Worm (Caenorhabditis elegans): ENCODE measurements around the gene pqn-68.

The pqn-68 gene

DNA sequence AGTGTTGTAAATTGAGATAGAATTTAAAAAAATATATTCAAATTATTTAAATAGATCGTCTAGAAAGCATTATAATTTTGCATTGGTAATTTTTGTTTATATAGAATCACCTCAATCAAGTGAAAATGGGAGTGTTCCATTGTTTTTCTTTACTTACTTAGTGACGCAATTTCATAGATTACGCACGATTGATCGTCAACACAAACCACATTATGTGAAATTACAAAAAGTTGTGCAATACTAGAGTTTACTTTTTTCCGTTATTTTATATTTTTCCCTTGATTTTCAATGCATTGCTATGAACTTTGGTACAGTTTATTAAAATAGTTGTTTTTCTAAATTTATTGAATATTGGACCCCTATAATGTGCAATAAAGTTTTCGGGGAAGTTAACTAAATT, 13.0 kb upstream of the pqn-68 start, which contains the start of gene T16G1.5:
Gene T16G1.5 (minus strand): TSS at position 119 of the 400 bp plus-strand sequence.
- TF ChIP-seq ceh-18 (tag; optimal IDR thresholded peaks at IDR 0.05) (no peak), tbx-2 (tag; optimal IDR thresholded peaks at IDR 0.05) (no peak), pha-4 (tag; optimal IDR thresholded peaks at IDR 0.05) (no peak), rnt-1 (tag; optimal IDR thresholded peaks at IDR 0.05) (no peak), dve-1 (tag; optimal IDR thresholded peaks at IDR 0.05) (no peak), nhr-11 (tag; optimal IDR thresholded peaks at IDR 0.05) (no peak), ceh-45 (GFP tag; IDR thresholded peaks at IDR 0.05) (no peak), unc-55 (GFP tag; optimal IDR thresholded peaks at IDR 0.05) (no peak), C38D4.7 (GFP tag; optimal IDR thresholded peaks at IDR 0.05) (no peak), unc-86 (tag; optimal IDR thresholded peaks at IDR 0.05) (no peak), sdc-2 (tag; optimal IDR thresholded peaks at IDR 0.05) (no peak), ceh-19 (GFP tag; optimal IDR thresholded peaks at IDR 0.05) (no peak)

DNA sequence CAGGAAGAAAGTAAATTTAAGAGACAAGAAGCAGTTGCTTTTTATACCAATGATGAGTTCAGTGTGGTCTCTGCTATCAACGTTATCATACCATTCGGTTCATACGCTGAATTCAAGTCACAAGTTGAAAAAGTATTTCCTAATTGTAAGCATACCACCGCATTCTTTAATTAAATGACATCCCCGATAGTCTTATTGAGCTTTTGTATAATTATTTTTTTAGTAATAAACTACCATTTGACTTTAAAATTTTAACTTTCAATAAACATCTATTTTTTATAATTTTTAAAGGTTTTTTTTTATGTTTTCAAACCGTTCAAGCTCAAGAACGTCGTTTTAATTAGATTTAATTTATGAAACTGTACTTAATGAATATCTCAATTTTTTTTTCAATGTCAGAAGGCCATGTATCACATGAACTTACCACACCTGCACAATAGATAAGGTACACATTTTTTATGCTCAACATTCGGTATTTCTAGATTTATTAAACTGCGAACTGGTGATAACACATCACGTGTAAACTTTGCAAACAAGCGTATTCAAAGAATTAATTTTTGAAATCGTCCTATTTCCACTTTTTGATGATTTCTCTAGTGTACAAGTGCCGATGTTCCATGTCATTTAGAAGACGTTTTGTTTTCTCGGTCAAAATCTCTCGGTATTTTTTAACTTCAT, 10.5 kb upstream of the pqn-68 start, which contains the start of gene T16G1.4:
Gene T16G1.4 (minus strand): TSS at position 51 of the 678 bp plus-strand sequence.
- TF ChIP-seq ref-2 (tag; optimal IDR thresholded peaks at IDR 0.05) (no peak), hlh-13 (GFP tag; optimal IDR thresholded peaks at IDR 0.05) (no peak), hlh-6 (tag; optimal IDR thresholded peaks at IDR 0.05) (no peak)

DNA sequence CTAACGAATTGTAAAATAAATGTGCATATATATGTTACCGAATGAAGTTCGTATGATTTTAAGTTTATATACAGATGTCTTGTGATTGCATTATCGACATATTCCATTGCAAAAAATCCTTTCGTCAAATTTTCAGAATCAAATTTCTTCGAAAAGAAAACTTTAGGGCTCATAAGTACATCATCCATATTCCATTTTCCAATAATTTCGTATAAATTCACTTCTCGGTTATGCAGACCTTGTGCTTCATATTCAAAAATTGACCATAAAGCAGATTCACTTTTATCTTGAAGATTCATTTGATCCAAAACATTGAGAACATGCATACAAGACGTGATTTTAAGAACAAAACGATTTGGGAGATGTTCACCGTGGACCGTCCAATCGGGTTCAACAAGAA, 9.0 kb upstream of the pqn-68 start:
- TF ChIP-seq hlh-6 (tag; optimal IDR thresholded peaks at IDR 0.05) (no peak), hlh-30 (tag; optimal IDR thresholded peaks at IDR 0.05; ENCODE audit: insufficient read depth) (no peak), K09A11.1 (tag; optimal IDR thresholded peaks at IDR 0.05; ENCODE audit: insufficient read depth) (no peak), pat-9 (tag; optimal IDR thresholded peaks at IDR 0.05) (no peak), pqm-1 (tag; optimal IDR thresholded peaks at IDR 0.05) (no peak), ref-2 (tag; optimal IDR thresholded peaks at IDR 0.05) (no peak), pros-1 (tag; optimal IDR thresholded peaks at IDR 0.05) (no peak), ttx-3 (tag; optimal IDR thresholded peaks at IDR 0.05) (no peak), sdc-2 (tag; optimal IDR thresholded peaks at IDR 0.05) (no peak), npax-4 (tag; optimal IDR thresholded peaks at IDR 0.05) (no peak), sox-4 (tag; optimal IDR thresholded peaks at IDR 0.05) (no peak), unc-3 (GFP tag; conservative IDR thresholded peaks at IDR 0.05) (no peak), unc-3 (tag; optimal IDR thresholded peaks at IDR 0.05) (no peak), ztf-16 (tag; optimal IDR thresholded peaks at IDR 0.05) (no peak), ceh-2 (tag; optimal IDR thresholded peaks at IDR 0.05) (no peak), hlh-8 (tag; optimal IDR thresholded peaks at IDR 0.05) (no peak), pha-4 (tag; optimal IDR thresholded peaks at IDR 0.05) (no peak), C38D4.7 (GFP tag; optimal IDR thresholded peaks at IDR 0.05) (no peak), T23F11.4 (GFP tag; optimal IDR thresholded peaks at IDR 0.05) (no peak), pax-1 (tag; optimal IDR thresholded peaks at IDR 0.05) (no peak), tbx-2 (tag; optimal IDR thresholded peaks at IDR 0.05) (no peak)

DNA sequence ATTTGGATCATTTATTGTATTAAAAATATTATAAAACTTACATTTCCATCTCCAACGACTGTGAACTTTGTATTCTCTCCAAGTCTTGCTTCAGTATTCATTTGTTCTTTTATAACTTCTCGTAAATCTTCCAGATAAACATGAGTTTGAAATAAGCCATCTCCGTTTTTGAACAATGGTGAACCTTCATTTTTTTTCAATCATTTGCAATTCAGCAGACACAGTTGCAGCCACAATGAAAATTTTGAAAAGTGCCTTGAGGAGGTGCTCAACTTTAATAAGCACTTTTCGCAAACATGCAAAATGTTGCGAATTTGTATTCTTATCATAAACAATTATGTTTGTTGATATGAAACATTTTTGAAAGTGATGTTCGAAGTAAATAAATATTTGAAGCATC, 8.2 kb upstream of the pqn-68 start, which contains the start of gene T16G1.3:
Gene T16G1.3 (minus strand): TSS at position 101 of the 400 bp plus-strand sequence.
- TF ChIP-seq unc-86 (tag; optimal IDR thresholded peaks at IDR 0.05), result no peak
- no peak for TF ChIP-seq unc-55 (GFP tag; optimal IDR thresholded peaks at IDR 0.05)
- no peak for TF ChIP-seq ceh-31 (tag; optimal IDR thresholded peaks at IDR 0.05)
- no peak for TF ChIP-seq nhr-232 (tag; optimal IDR thresholded peaks at IDR 0.05)
- no peak for TF ChIP-seq unc-42 (tag; optimal IDR thresholded peaks at IDR 0.05)
- TF ChIP-seq ceh-24 (tag; optimal IDR thresholded peaks at IDR 0.05), result no peak
- no peak for TF ChIP-seq mec-3 (tag; optimal IDR thresholded peaks at IDR 0.05; ENCODE audit: borderline replicate concordance)
- no peak for TF ChIP-seq ceh-18 (tag; optimal IDR thresholded peaks at IDR 0.05)
- no peak for TF ChIP-seq hlh-15 (tag; optimal IDR thresholded peaks at IDR 0.05)
- TF ChIP-seq nfya-1 (tag; optimal IDR thresholded peaks at IDR 0.05), result no peak
- TF ChIP-seq ztf-16 (tag; optimal IDR thresholded peaks at IDR 0.05), result no peak
- no peak for TF ChIP-seq tbx-7 (tag; optimal IDR thresholded peaks at IDR 0.05)
- TF ChIP-seq ahr-1 (tag; optimal IDR thresholded peaks at IDR 0.05), result no peak
- TF ChIP-seq unc-3 (GFP tag; conservative IDR thresholded peaks at IDR 0.05), result no peak
- no peak for TF ChIP-seq unc-3 (tag; optimal IDR thresholded peaks at IDR 0.05)
- no peak for TF ChIP-seq syd-9 (tag; optimal IDR thresholded peaks at IDR 0.05)
- TF ChIP-seq F13H6.1 (tag; optimal IDR thresholded peaks at IDR 0.05), result no peak
- TF ChIP-seq ceh-2 (tag; optimal IDR thresholded peaks at IDR 0.05), result no peak
- TF ChIP-seq lim-6 (tag; optimal IDR thresholded peaks at IDR 0.05), result no peak

Measured in whole organism, late embryonic.